Worm (Caenorhabditis elegans) whole organism, L4 larva: ENCODE data around the gene Y53C12A.7.

Experiments used
- F49E8.2 ChIP-seq: sonication (generic microtip); optimal IDR thresholded peaks from 2 replicates; lab custom pipeline; 2016; ENCODE audit warnings: missing compliant biosample characterization, mild to moderate bottlenecking, missing genetic modification characterization, borderline replicate concordance
- R02D3.7 ChIP-seq: fragments of 150-350 bp; sonication (generic microtip); optimal IDR thresholded peaks from 3 replicates; lab custom pipeline; 2014; ENCODE audit warnings: missing biosample characterization, missing genetic modification characterization
- T26A8.4 ChIP-seq: fragments of 200-800 bp; sonication (Bioruptor generic); IDR thresholded peaks from 2 replicates; pipeline ENCODE4 v1.3.6; 2022; ENCODE audit warnings: missing genetic modification characterization, missing compliant biosample characterization
- Y105C5A.15 ChIP-seq: fragments of 200-800 bp; sonication (Bioruptor generic); IDR thresholded peaks from 2 replicates; pipeline ENCODE4 v1.3.6; 2022; ENCODE audit warnings: missing genetic modification characterization, missing compliant biosample characterization
- Y5F2A.4 ChIP-seq: fragments of 200-800 bp; sonication (Bioruptor generic); optimal IDR thresholded peaks from 2 replicates; lab custom pipeline; 2018; ENCODE audit warnings: mild to moderate bottlenecking, missing genetic modification characterization, missing compliant biosample characterization
- ZK546.5 ChIP-seq, 2 experiments: sonication (generic microtip); optimal IDR thresholded peaks; 2 replicates each; lab custom pipeline; 2017; ENCODE audit warnings: missing biosample characterization in 2 of 2, missing genetic modification characterization in 2 of 2
- aha-1 ChIP-seq: fragments of 150-350 bp; peaks from one replicate; lab custom pipeline; 2014; ENCODE audit warnings: missing biosample characterization, missing genetic modification characterization
- ama-1 ChIP-seq: fragments of 150-350 bp; optimal IDR thresholded peaks from 2 replicates; lab custom pipeline; 2014; ENCODE audit warnings: inconsistent platforms, mixed read lengths
- attf-4 ChIP-seq: sonication (generic microtip); optimal IDR thresholded peaks from 3 replicates; lab custom pipeline; 2017; ENCODE audit warnings: missing biosample characterization, missing genetic modification characterization
- ceh-20 ChIP-seq: fragments of 200-800 bp; sonication (Bioruptor generic); IDR thresholded peaks from 2 replicates; pipeline ENCODE4 v1.3.6; 2022; ENCODE audit warnings: missing genetic modification reagents, missing genetic modification characterization, missing compliant biosample characterization
- ceh-28 ChIP-seq: fragments of 150-350 bp; optimal IDR thresholded peaks from 2 replicates; lab custom pipeline; 2014; ENCODE audit warnings: missing biosample characterization, missing genetic modification reagents, missing genetic modification characterization
- ceh-44 ChIP-seq: fragments of 200-800 bp; sonication (Bioruptor generic); IDR thresholded peaks from 2 replicates; pipeline ENCODE4 v1.3.6; 2022; ENCODE audit warnings: missing genetic modification reagents, missing genetic modification characterization, missing compliant biosample characterization
- ceh-82 ChIP-seq: sonication (generic microtip); optimal IDR thresholded peaks from 2 replicates; lab custom pipeline; 2017; ENCODE audit warnings: missing biosample characterization, missing genetic modification characterization
- ces-1 ChIP-seq: fragments of 150-350 bp; sonication (generic microtip); optimal IDR thresholded peaks from 4 replicates; lab custom pipeline; 2014; ENCODE audit warnings: missing biosample characterization, missing genetic modification reagents, missing genetic modification characterization
- daf-16 ChIP-seq, 3 experiments: sonication (generic microtip); optimal IDR thresholded peaks; 2 replicates each; lab custom pipeline; 2016 to 2017; ENCODE audit warnings: missing genetic modification characterization in 3 of 3, missing genetic modification reagents in 3 of 3, mild to moderate bottlenecking in 2 of 3, missing compliant biosample characterization in 2 of 3, missing biosample characterization in 1 of 3, moderate library complexity in 1 of 3
- daf-8 ChIP-seq: fragments of 200-800 bp; sonication (Bioruptor generic); IDR thresholded peaks from 2 replicates; pipeline ENCODE4 v1.3.6; 2022; ENCODE audit warnings: missing genetic modification characterization, missing compliant biosample characterization
- dmd-6 ChIP-seq: fragments of 200-800 bp; sonication (Bioruptor generic); IDR thresholded peaks from 2 replicates; pipeline ENCODE4 v1.3.6; 2022; ENCODE audit warnings: missing genetic modification reagents, missing genetic modification characterization, missing compliant biosample characterization
- dpl-1 ChIP-seq: fragments of 150-350 bp; optimal IDR thresholded peaks from 2 replicates; lab custom pipeline; 2014; ENCODE audit warnings: missing biosample characterization, missing genetic modification reagents, missing genetic modification characterization
- duxl-1 ChIP-seq: sonication (generic microtip); optimal IDR thresholded peaks from 2 replicates; lab custom pipeline; 2016; ENCODE audit warnings: mild to moderate bottlenecking, missing genetic modification characterization, moderate library complexity, missing compliant biosample characterization; ENCODE audit not compliant: poor library complexity
- dve-1 ChIP-seq: sonication (generic microtip); optimal IDR thresholded peaks from 2 replicates; lab custom pipeline; 2017; ENCODE audit warnings: antibody characterized with exemption, mild to moderate bottlenecking, missing genetic modification characterization, missing compliant biosample characterization; ENCODE audit not compliant: insufficient read depth
- egl-27 ChIP-seq: sonication (generic microtip); optimal IDR thresholded peaks from 3 replicates; lab custom pipeline; 2017; ENCODE audit warnings: missing biosample characterization, missing genetic modification reagents, missing genetic modification characterization
- fos-1 ChIP-seq: fragments of 150-350 bp; optimal IDR thresholded peaks from 2 replicates; lab custom pipeline; 2014; ENCODE audit warnings: missing biosample characterization, missing genetic modification characterization
- hlh-30 ChIP-seq: sonication (generic microtip); optimal IDR thresholded peaks from 2 replicates; lab custom pipeline; 2017; ENCODE audit warnings: antibody characterized with exemption, mild to moderate bottlenecking, missing genetic modification characterization, missing compliant biosample characterization; ENCODE audit not compliant: insufficient read depth
- lin-1 ChIP-seq: fragments of 200-800 bp; sonication (Bioruptor generic); IDR thresholded peaks from 2 replicates; pipeline ENCODE4 v1.3.6; 2022; ENCODE audit warnings: missing genetic modification reagents, missing genetic modification characterization, missing compliant biosample characterization
- lin-13 ChIP-seq: fragments of 150-350 bp; optimal IDR thresholded peaks from 2 replicates; lab custom pipeline; 2014; ENCODE audit warnings: missing biosample characterization, missing genetic modification reagents, missing genetic modification characterization
- lin-38 ChIP-seq: fragments of 200-800 bp; sonication (Bioruptor generic); IDR thresholded peaks from 2 replicates; pipeline ENCODE4 v1.3.6; 2022; ENCODE audit warnings: missing genetic modification reagents, missing genetic modification characterization, missing compliant biosample characterization
- madf-5 ChIP-seq, 2 experiments: fragments of 200-800 bp; sonication (Bioruptor generic); IDR thresholded peaks; 2 replicates each; pipeline ENCODE4 v1.3.6; 2022; ENCODE audit warnings: missing compliant biosample characterization in 2 of 2, missing genetic modification characterization in 2 of 2
- mdt-29 ChIP-seq: fragments of 200-800 bp; sonication (Bioruptor generic); IDR thresholded peaks from 2 replicates; pipeline ENCODE4 v1.3.6; 2022; ENCODE audit warnings: missing genetic modification reagents, missing genetic modification characterization, missing compliant biosample characterization
- mep-1 ChIP-seq: fragments of 150-350 bp; sonication (generic microtip); optimal IDR thresholded peaks from 3 replicates; lab custom pipeline; 2014; ENCODE audit warnings: missing biosample characterization, missing genetic modification characterization
- mes-2 ChIP-seq: sonication (generic microtip); optimal IDR thresholded peaks from 2 replicates; lab custom pipeline; 2016; ENCODE audit warnings: missing genotype, mild to moderate bottlenecking, missing genetic modification characterization, missing compliant biosample characterization; ENCODE audit not compliant: poor library complexity, severe bottlenecking
- mxl-3 ChIP-seq: fragments of 200-800 bp; sonication (Bioruptor generic); optimal IDR thresholded peaks from 2 replicates; lab custom pipeline; 2018; ENCODE audit warnings: mild to moderate bottlenecking, missing genetic modification characterization, missing compliant biosample characterization
- nhr-10 ChIP-seq: fragments of 150-350 bp; optimal IDR thresholded peaks from 2 replicates; lab custom pipeline; 2014; ENCODE audit warnings: missing biosample characterization, missing genetic modification characterization
- nhr-102 ChIP-seq: sonication (generic microtip); optimal IDR thresholded peaks from 2 replicates; lab custom pipeline; 2016; ENCODE audit warnings: mild to moderate bottlenecking, missing genetic modification characterization, moderate library complexity, missing compliant biosample characterization
- nhr-237 ChIP-seq: sonication (generic microtip); optimal IDR thresholded peaks from 2 replicates; lab custom pipeline; 2017; ENCODE audit warnings: missing biosample characterization, missing genetic modification characterization
- nhr-25 ChIP-seq: sonication (generic microtip); optimal IDR thresholded peaks from 2 replicates; lab custom pipeline; 2017; ENCODE audit warnings: missing genetic modification characterization, mild to moderate bottlenecking, missing compliant biosample characterization, antibody characterized with exemption, moderate library complexity, borderline replicate concordance; ENCODE audit not compliant: insufficient read depth
- nhr-28 ChIP-seq: fragments of 150-350 bp; optimal IDR thresholded peaks from 2 replicates; lab custom pipeline; 2014; ENCODE audit warnings: missing biosample characterization, missing genetic modification characterization
- nhr-42 ChIP-seq: fragments of 200-800 bp; sonication (Bioruptor generic); IDR thresholded peaks from 2 replicates; pipeline ENCODE4 v1.3.6; 2022; ENCODE audit warnings: missing genetic modification characterization, missing compliant biosample characterization
- nhr-77 ChIP-seq: fragments of 150-350 bp; optimal IDR thresholded peaks from 2 replicates; lab custom pipeline; 2014; ENCODE audit warnings: missing biosample characterization, missing genetic modification characterization
- pha-4 ChIP-seq, 2 experiments: fragments of 150-350 bp in 1 of 2; fragments of 200-800 bp in 1 of 2; sonication (Bioruptor generic) in 1 of 2; IDR thresholded peaks in 1 of 2; optimal IDR thresholded peaks in 1 of 2; 2 replicates each; pipeline versions ENCODE4 v1.3.6 to Lab custom; 2014 to 2022; ENCODE audit warnings: missing genetic modification characterization in 2 of 2, missing genetic modification reagents in 2 of 2, missing biosample characterization in 1 of 2, missing compliant biosample characterization in 1 of 2
- php-3 ChIP-seq: fragments of 200-800 bp; sonication (Bioruptor generic); IDR thresholded peaks from 2 replicates; pipeline ENCODE4 v1.3.6; 2022; ENCODE audit warnings: missing genetic modification reagents, missing genetic modification characterization, missing compliant biosample characterization
- pqm-1 ChIP-seq: sonication (generic microtip); optimal IDR thresholded peaks from 2 replicates; lab custom pipeline; 2017; ENCODE audit warnings: missing biosample characterization, missing genetic modification characterization
- saeg-2 ChIP-seq: fragments of 200-800 bp; sonication (Bioruptor generic); IDR thresholded peaks from 2 replicates; pipeline ENCODE4 v1.3.6; 2022; ENCODE audit warnings: missing genetic modification reagents, missing genetic modification characterization, missing compliant biosample characterization
- spr-1 ChIP-seq: sonication (generic microtip); optimal IDR thresholded peaks from 2 replicates; lab custom pipeline; 2016; ENCODE audit warnings: mild to moderate bottlenecking, missing genetic modification characterization, missing compliant biosample characterization
- spr-3 ChIP-seq: fragments of 200-800 bp; sonication (Bioruptor generic); optimal IDR thresholded peaks from 2 replicates; lab custom pipeline; 2018; ENCODE audit warnings: mild to moderate bottlenecking, missing genetic modification characterization, missing compliant biosample characterization
- tag-97 ChIP-seq: fragments of 200-800 bp; sonication (Bioruptor generic); IDR thresholded peaks from 2 replicates; pipeline ENCODE4 v1.3.6; 2022; ENCODE audit warnings: missing genetic modification characterization, missing compliant biosample characterization
- unc-130 ChIP-seq: sonication (generic microtip); optimal IDR thresholded peaks from 2 replicates; lab custom pipeline; 2016; ENCODE audit warnings: missing genetic modification reagents, missing genetic modification characterization, missing compliant biosample characterization
- unc-62 ChIP-seq, 3 experiments: fragments of 150-350 bp in 1 of 3; sonication (generic microtip); optimal IDR thresholded peaks in 2 of 3; peaks in 1 of 3; 1 replicate in 1 of 3; 2 replicates in 2 of 3; lab custom pipeline; 2014 to 2017; ENCODE audit warnings: missing biosample characterization in 3 of 3, missing genetic modification characterization in 3 of 3, missing genetic modification reagents in 3 of 3, missing genotype in 1 of 3
- zfp-2 ChIP-seq: sonication (generic microtip); optimal IDR thresholded peaks from 2 replicates; lab custom pipeline; 2016; ENCODE audit warnings: mild to moderate bottlenecking, missing genetic modification characterization, missing compliant biosample characterization
- zip-11 ChIP-seq: fragments of 200-800 bp; sonication (Bioruptor generic); IDR thresholded peaks from 2 replicates; pipeline ENCODE4 v1.3.6; 2022; ENCODE audit warnings: missing genetic modification characterization, missing compliant biosample characterization
- ztf-11 ChIP-seq: fragments of 150-350 bp; optimal IDR thresholded peaks from 2 replicates; lab custom pipeline; 2014; ENCODE audit warnings: missing biosample characterization, missing genetic modification characterization

The Y53C12A.7 gene

ce11 chrII:9746069-9746468 is 45.7 kb downstream of the Y53C12A.7 start, which contains the start of the genes Y53C12B.1 and nos-3 (continued):
- TF ChIP-seq unc-62 (GFP tag; optimal IDR thresholded peaks at IDR 0.05 in 1 of 2; lab: Kevin White, UChicago) = peak in 1 of 2 experiments; percentile 88
- no peak for TF ChIP-seq unc-62 (tag; optimal IDR thresholded peaks at IDR 0.05; lab: Kevin White, UChicago)
- TF ChIP-seq spr-3 (GFP tag; lab: Kevin White, UChicago) = no peak
- TF ChIP-seq dve-1 = peak; percentile 73
- peak; percentile 59 for TF ChIP-seq lin-13
- no peak for TF ChIP-seq daf-16 (GFP tag; optimal IDR thresholded peaks at IDR 0.05; lab: Kevin White, UChicago)
- TF ChIP-seq daf-16 (tag; optimal IDR thresholded peaks at IDR 0.05; lab: Kevin White, UChicago) = peak; percentile 51
- peak; percentile 76 for TF ChIP-seq hlh-30 (tag; lab: Kevin White, UChicago)
- TF ChIP-seq ZK546.5 (tag; optimal IDR thresholded peaks at IDR 0.05; lab: Kevin White, UChicago) = no peak
- TF ChIP-seq lin-1 (GFP tag; lab: Robert Waterston, UW) = no peak
- TF ChIP-seq F49E8.2 (tag; lab: Kevin White, UChicago) = no peak
- peak; percentile 54 for TF ChIP-seq ama-1 (lab: Kevin White, UChicago)
- no peak for TF ChIP-seq tag-97 (GFP tag; lab: Robert Waterston, UW)
- TF ChIP-seq T26A8.4 (GFP tag; lab: Robert Waterston, UW) = peak; percentile 12; the same call in 1 of the 2 replicates
- TF ChIP-seq egl-27 (tag; lab: Kevin White, UChicago) = no peak
- no peak for TF ChIP-seq Y105C5A.15 (GFP tag; lab: Robert Waterston, UW)
- no peak for TF ChIP-seq pha-4 (GFP tag; IDR thresholded peaks at IDR 0.05; lab: Robert Waterston, UW)
- TF ChIP-seq pha-4 (tag; optimal IDR thresholded peaks at IDR 0.05; lab: Kevin White, UChicago) = peak; percentile 79
- no peak for TF ChIP-seq ceh-44
- TF ChIP-seq duxl-1 (tag; lab: Kevin White, UChicago) = no peak
- TF ChIP-seq Y5F2A.4 (GFP tag; lab: Kevin White, UChicago) = no peak
- 0 out of 2 replicates have a peak, but pooled peaks have one; percentile 16 for TF ChIP-seq php-3
- TF ChIP-seq daf-8 (GFP tag; lab: Robert Waterston, UW) = no peak
- TF ChIP-seq mdt-29 (GFP tag; lab: Robert Waterston, UW) = no peak
- TF ChIP-seq R02D3.7 (tag; lab: Kevin White, UChicago) = peak; percentile 88
- no peak for TF ChIP-seq spr-1
- TF ChIP-seq mxl-3 = no peak
- peak; percentile 41 for TF ChIP-seq dmd-6 (GFP tag; lab: Robert Waterston, UW)
- TF ChIP-seq nhr-25 (tag; lab: Kevin White, UChicago) = peak; percentile 85
- TF ChIP-seq nhr-237 = no peak
- peak; percentile 80 for TF ChIP-seq dpl-1
- no peak for TF ChIP-seq aha-1 (tag; lab: Kevin White, UChicago)
- peak; percentile 92 for TF ChIP-seq mes-2 (tag; lab: Kevin White, UChicago)
- TF ChIP-seq mep-1 = peak; percentile 80
- no peak for TF ChIP-seq nhr-42 (GFP tag; lab: Robert Waterston, UW)
- TF ChIP-seq nhr-10 (tag; lab: Kevin White, UChicago) = no peak
- no peak for TF ChIP-seq ces-1
- no peak for TF ChIP-seq pqm-1
- TF ChIP-seq zip-11 (GFP tag; lab: Robert Waterston, UW) = no peak
- no peak for TF ChIP-seq ceh-82 (tag; lab: Kevin White, UChicago)
- TF ChIP-seq nhr-102 = no peak
- TF ChIP-seq attf-4 (tag; lab: Kevin White, UChicago) = no peak
- TF ChIP-seq zfp-2 = no peak
- TF ChIP-seq lin-38 (GFP tag; lab: Robert Waterston, UW) = peak; percentile 54
- no peak for TF ChIP-seq madf-5 (GFP tag; IDR thresholded peaks at IDR 0.05; lab: Robert Waterston, UW)
- TF ChIP-seq ceh-28 (tag; lab: Kevin White, UChicago) = no peak
- TF ChIP-seq saeg-2 (GFP tag; lab: Robert Waterston, UW) = no peak
- peak; percentile 5 for TF ChIP-seq unc-130
- no peak for TF ChIP-seq ztf-11 (tag; lab: Kevin White, UChicago)
- peak; percentile 59 for TF ChIP-seq nhr-77 (tag; lab: Kevin White, UChicago)
- no peak for TF ChIP-seq fos-1 (tag; lab: Kevin White, UChicago)
- 0 out of 2 replicates have a peak, but pooled peaks have one; percentile 13 for TF ChIP-seq ceh-20 (GFP tag; lab: Robert Waterston, UW)
- peak; percentile 55 for TF ChIP-seq nhr-28 (tag; lab: Kevin White, UChicago)
